Fruit fly (Drosophila melanogaster) whole organism, embryonic: ENCODE results near the gene Jarid2.

ENCODE experiments used
- Bdp1 ChIP-seq: fragments of 200-800 bp; sonication (Bioruptor generic); optimal IDR thresholded peaks from 3 replicates; lab custom pipeline; 2016; ENCODE audit warnings: missing biosample characterization, missing genetic modification characterization
- CG10209 ChIP-seq: fragments of 200-800 bp; sonication (Bioruptor generic); optimal IDR thresholded peaks from 3 replicates; lab custom pipeline; 2017; ENCODE audit warnings: missing biosample characterization, mild to moderate bottlenecking, missing genetic modification characterization, missing genetic modification reagents
- CG10462 ChIP-seq: fragments of 200-800 bp; sonication (Bioruptor generic); optimal IDR thresholded peaks from 2 replicates; lab custom pipeline; 2016; ENCODE audit warnings: missing biosample characterization, missing genetic modification characterization
- CG11093 ChIP-seq: fragments of 200-800 bp; sonication (Bioruptor generic); IDR thresholded peaks from 3 replicates; pipeline ENCODE4 v1.3.6; 2022; ENCODE audit warnings: missing biosample characterization, missing genetic modification characterization
- CG11247 ChIP-seq: fragments of 200-800 bp; sonication (Bioruptor generic); IDR thresholded peaks from 2 replicates; pipeline ENCODE4 v1.3.6; 2022; ENCODE audit warnings: missing biosample characterization, missing genetic modification characterization
- CG12104 ChIP-seq: fragments of 200-800 bp; sonication (Bioruptor generic); optimal IDR thresholded peaks from 3 replicates; lab custom pipeline; 2016; ENCODE audit warnings: missing biosample characterization, missing genetic modification characterization
- CG1233 ChIP-seq: fragments of 200-800 bp; sonication (Bioruptor generic); optimal IDR thresholded peaks from 4 replicates; lab custom pipeline; 2018; ENCODE audit warnings: missing biosample characterization, mild to moderate bottlenecking, missing genetic modification characterization
- CG14710 ChIP-seq: fragments of 200-800 bp; sonication (Bioruptor generic); optimal IDR thresholded peaks from 3 replicates; lab custom pipeline; 2019; ENCODE audit warnings: missing biosample characterization, mild to moderate bottlenecking, missing genetic modification characterization, moderate library complexity
- CG15601 ChIP-seq: fragments of 200-800 bp; sonication (Bioruptor generic); optimal IDR thresholded peaks from 3 replicates; lab custom pipeline; 2019; ENCODE audit warnings: missing biosample characterization, mild to moderate bottlenecking, missing genetic modification characterization, moderate library complexity
- CG17328 ChIP-seq: fragments of 200-800 bp; sonication (Bioruptor generic); IDR thresholded peaks from 2 replicates; pipeline ENCODE4 v1.3.6; 2022; ENCODE audit warnings: missing biosample characterization, missing genetic modification characterization
- CG17361 ChIP-seq: fragments of 200-800 bp; sonication (Bioruptor generic); IDR thresholded peaks from 3 replicates; pipeline ENCODE4 v1.3.6; 2022; ENCODE audit warnings: missing biosample characterization, missing genetic modification characterization
- CG17912 ChIP-seq: fragments of 200-800 bp; sonication (Bioruptor generic); optimal IDR thresholded peaks from 2 replicates; lab custom pipeline; 2018; ENCODE audit warnings: missing biosample characterization, mild to moderate bottlenecking, missing genetic modification characterization
- CG2712 ChIP-seq: fragments of 200-800 bp; optimal IDR thresholded peaks from 3 replicates; lab custom pipeline; 2019; ENCODE audit warnings: missing biosample characterization, mild to moderate bottlenecking, missing genetic modification characterization, moderate library complexity
- CG30431 ChIP-seq: fragments of 200-800 bp; sonication (Bioruptor generic); optimal IDR thresholded peaks from 2 replicates; lab custom pipeline; 2017; ENCODE audit warnings: missing biosample characterization, missing genetic modification characterization
- CG3065 ChIP-seq: fragments of 200-800 bp; sonication (Bioruptor generic); optimal IDR thresholded peaks from 2 replicates; lab custom pipeline; 2016; ENCODE audit warnings: missing biosample characterization, missing genetic modification characterization
- CG31365 ChIP-seq: fragments of 200-800 bp; sonication (Bioruptor generic); optimal IDR thresholded peaks from 2 replicates; lab custom pipeline; 2018; ENCODE audit warnings: missing biosample characterization, mild to moderate bottlenecking, missing genetic modification characterization
- CG3847 ChIP-seq: fragments of 200-800 bp; sonication (Bioruptor generic); IDR thresholded peaks from 2 replicates; pipeline ENCODE4 v1.3.6; 2022; ENCODE audit warnings: missing biosample characterization, missing genetic modification characterization
- CG7745 ChIP-seq: fragments of 200-800 bp; sonication (Bioruptor generic); optimal IDR thresholded peaks from 2 replicates; lab custom pipeline; 2018; ENCODE audit warnings: missing biosample characterization, mild to moderate bottlenecking, missing genetic modification characterization, moderate library complexity
- CG7786 ChIP-seq: fragments of 200-800 bp; sonication (Bioruptor generic); optimal IDR thresholded peaks from 2 replicates; lab custom pipeline; 2016; ENCODE audit warnings: missing biosample characterization, missing genetic modification characterization
- CG9727 ChIP-seq: fragments of 200-800 bp; sonication (Bioruptor generic); optimal IDR thresholded peaks from 3 replicates; lab custom pipeline; 2017; ENCODE audit warnings: missing biosample characterization, mild to moderate bottlenecking, missing genetic modification characterization
- CoRest ChIP-seq: fragments of 200-800 bp; sonication (Bioruptor generic); optimal IDR thresholded peaks from 3 replicates; lab custom pipeline; 2018; ENCODE audit warnings: missing biosample characterization, mild to moderate bottlenecking, missing genetic modification characterization, moderate library complexity
- Dfd ChIP-seq, 2 experiments: fragments of >200 bp; optimal IDR thresholded peaks; 2 replicates each; lab custom pipeline; 2017; ENCODE audit warnings: missing biosample characterization in 2 of 2, missing genetic modification characterization in 2 of 2
- Dip2 ChIP-seq: fragments of 200-800 bp; sonication (Bioruptor generic); IDR thresholded peaks from 2 replicates; pipeline ENCODE4 v1.3.6; 2022; ENCODE audit warnings: missing biosample characterization, missing genetic modification characterization
- E2f2 ChIP-seq: fragments of 200-800 bp; sonication (Bioruptor generic); IDR thresholded peaks from 2 replicates; pipeline ENCODE4 v1.3.6; 2022; ENCODE audit warnings: missing biosample characterization, missing genetic modification characterization
- Ets97D ChIP-seq: fragments of 200-800 bp; sonication (Bioruptor generic); optimal IDR thresholded peaks from 3 replicates; lab custom pipeline; 2016; ENCODE audit warnings: missing biosample characterization, missing genetic modification characterization
- Fer2 ChIP-seq: fragments of 200-800 bp; sonication (Bioruptor generic); optimal IDR thresholded peaks from 2 replicates; lab custom pipeline; 2018; ENCODE audit warnings: missing biosample characterization, mild to moderate bottlenecking, missing genetic modification characterization, moderate library complexity
- GATAe ChIP-seq: fragments of 200-800 bp; sonication (Bioruptor generic); conservative IDR thresholded peaks from 2 replicates; pipeline ENCODE4 v1.3.6; 2022; ENCODE audit warnings: missing biosample characterization, missing genetic modification characterization
- Hr39 ChIP-seq: fragments of >200 bp; optimal IDR thresholded peaks from 2 replicates; lab custom pipeline; 2017
- Lim3 ChIP-seq: fragments of 200-800 bp; sonication (Bioruptor generic); IDR thresholded peaks from 2 replicates; pipeline ENCODE4 v1.3.6; 2022; ENCODE audit warnings: missing biosample characterization, missing genetic modification characterization
- Nf-YC ChIP-seq: fragments of 200-800 bp; optimal IDR thresholded peaks from 3 replicates; lab custom pipeline; 2019; ENCODE audit warnings: missing biosample characterization, mild to moderate bottlenecking, missing genetic modification characterization, moderate library complexity
- Oaz ChIP-seq: fragments of 200-800 bp; sonication (Bioruptor generic); IDR thresholded peaks from 2 replicates; pipeline ENCODE4 v1.3.6; 2022; ENCODE audit warnings: missing biosample characterization, missing genetic modification characterization
- Ravus ChIP-seq: fragments of 200-800 bp; sonication (Bioruptor generic); IDR thresholded peaks from 2 replicates; pipeline ENCODE4 v1.3.6; 2022; ENCODE audit warnings: missing biosample characterization, missing genetic modification characterization
- Side ChIP-seq: fragments of 200-800 bp; sonication (Bioruptor generic); optimal IDR thresholded peaks from 2 replicates; lab custom pipeline; 2016; ENCODE audit warnings: missing biosample characterization, missing genetic modification characterization
- Sin3A ChIP-seq: fragments of >200 bp; optimal IDR thresholded peaks from 2 replicates; lab custom pipeline; 2018
- Xrp1 ChIP-seq: fragments of 200-800 bp; sonication (Bioruptor generic); IDR thresholded peaks from 2 replicates; pipeline ENCODE4 v1.3.6; 2022; ENCODE audit warnings: missing biosample characterization, missing genetic modification characterization
- abd-A ChIP-seq: fragments of 200-800 bp; sonication (Bioruptor generic); optimal IDR thresholded peaks from 3 replicates; lab custom pipeline; 2019; ENCODE audit warnings: missing biosample characterization, mild to moderate bottlenecking, missing genetic modification characterization, moderate library complexity
- ac ChIP-seq: fragments of 200-800 bp; sonication (Bioruptor generic); optimal IDR thresholded peaks from 3 replicates; lab custom pipeline; 2017; ENCODE audit warnings: missing biosample characterization, mild to moderate bottlenecking, missing genetic modification characterization
- ap ChIP-seq: fragments of 200-800 bp; sonication (Bioruptor generic); IDR thresholded peaks from 2 replicates; pipeline ENCODE4 v1.3.6; 2022; ENCODE audit warnings: missing biosample characterization, missing genetic modification characterization
- cwo ChIP-seq: fragments of 200-800 bp; sonication (Bioruptor generic); optimal IDR thresholded peaks from 3 replicates; lab custom pipeline; 2017; ENCODE audit warnings: missing biosample characterization, missing genetic modification characterization, mild to moderate bottlenecking, moderate library complexity, missing genetic modification reagents
- en ChIP-seq: fragments of 200-800 bp; sonication (Bioruptor generic); optimal IDR thresholded peaks from 2 replicates; lab custom pipeline; 2016; ENCODE audit warnings: missing biosample characterization, missing genetic modification characterization
- ewg ChIP-seq: fragments of 200-800 bp; sonication (Bioruptor generic); optimal IDR thresholded peaks from 3 replicates; lab custom pipeline; 2017; ENCODE audit warnings: mild to moderate bottlenecking, missing biosample characterization, missing genetic modification reagents, missing genetic modification characterization
- gro ChIP-seq: fragments of 200-800 bp; sonication (Bioruptor generic); optimal IDR thresholded peaks from 2 replicates; lab custom pipeline; 2016; ENCODE audit warnings: missing biosample characterization, missing genetic modification characterization
- hbn ChIP-seq: fragments of 200-800 bp; sonication (Bioruptor generic); IDR thresholded peaks from 2 replicates; pipeline ENCODE4 v1.3.6; 2022; ENCODE audit warnings: missing biosample characterization, missing genetic modification characterization; ENCODE audit not compliant: partially characterized antibody
- peb ChIP-seq: fragments of 200-800 bp; sonication (Bioruptor generic); IDR thresholded peaks from 2 replicates; pipeline ENCODE4 v1.3.6; 2022; ENCODE audit warnings: missing biosample characterization, missing genetic modification characterization
- pfk ChIP-seq: fragments of 200-800 bp; sonication (Bioruptor generic); optimal IDR thresholded peaks from 2 replicates; lab custom pipeline; 2018; ENCODE audit warnings: missing biosample characterization, mild to moderate bottlenecking, missing genetic modification characterization, moderate library complexity
- prd ChIP-seq, 3 experiments: fragments of >200 bp in 2 of 3; fragments of 200-800 bp in 1 of 3; sonication (Bioruptor generic) in 1 of 3; optimal IDR thresholded peaks in 2 of 3; IDR thresholded peaks in 1 of 3; 2 replicates in 2 of 3; 3 replicates in 1 of 3; pipeline versions ENCODE4 v1.3.6 to Lab custom; 2017 to 2022; ENCODE audit warnings: missing biosample characterization in 1 of 3, missing genetic modification characterization in 1 of 3
- repo ChIP-seq: fragments of 200-800 bp; sonication (Bioruptor generic); optimal IDR thresholded peaks from 2 replicates; lab custom pipeline; 2016; ENCODE audit warnings: missing biosample characterization, missing genetic modification characterization
- row ChIP-seq: fragments of 200-800 bp; sonication (Bioruptor generic); IDR thresholded peaks from 3 replicates; pipeline ENCODE4 v1.3.6; 2022; ENCODE audit warnings: missing biosample characterization, missing genetic modification characterization
- sr ChIP-seq: fragments of 200-800 bp; sonication (Bioruptor generic); IDR thresholded peaks from 3 replicates; pipeline ENCODE4 v1.3.6; 2022; ENCODE audit warnings: missing biosample characterization, missing genetic modification characterization
- toy ChIP-seq: fragments of 200-800 bp; sonication (Bioruptor generic); IDR thresholded peaks from 2 replicates; pipeline ENCODE4 v1.3.6; 2022; ENCODE audit warnings: missing biosample characterization, missing genetic modification characterization
- unc-4 ChIP-seq: fragments of 200-800 bp; sonication (Bioruptor generic); IDR thresholded peaks from 2 replicates; pipeline ENCODE4 v1.3.6; 2022; ENCODE audit warnings: missing biosample characterization, missing genetic modification characterization; ENCODE audit not compliant: partially characterized antibody
- zen ChIP-seq: fragments of 200-800 bp; sonication (Bioruptor generic); optimal IDR thresholded peaks from 3 replicates; lab custom pipeline; 2018; ENCODE audit warnings: missing biosample characterization, mild to moderate bottlenecking, missing genetic modification characterization, moderate library complexity

Jarid2 gene

DNA sequence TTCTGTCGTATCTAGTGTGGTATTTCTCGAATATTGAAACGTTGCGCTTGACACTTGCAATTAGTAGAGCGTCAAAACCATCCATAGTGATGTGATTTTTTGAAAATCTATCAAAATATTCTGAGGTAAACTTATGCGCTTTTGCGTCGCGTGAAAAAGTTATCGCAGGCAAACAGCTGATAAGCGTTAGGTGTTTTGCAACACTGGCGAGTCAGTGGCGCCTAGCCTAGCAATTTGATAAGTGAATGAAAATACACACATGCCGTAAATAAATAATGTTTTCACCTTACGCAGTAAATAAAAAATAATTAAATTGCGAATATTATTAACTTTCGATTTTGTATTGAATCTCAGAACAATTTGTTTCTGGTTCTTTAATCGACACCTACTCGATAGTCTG lies 41.5 kb upstream of the Jarid2 start, which contains the start of gene CG42526 (continued):
- TF ChIP-seq CG11093 (GFP tag; lab: Robert Waterston, UW) (no peak), Xrp1 (GFP tag; lab: Robert Waterston, UW) (no peak), CG3065 (no peak), Bdp1 (GFP tag; lab: Kevin White, UChicago) (peak; percentile 24), CG1233 (GFP tag; lab: Kevin White, UChicago) (no peak), CoRest (tag; lab: Kevin White, UChicago) (peak; percentile 35), CG10209 (GFP tag; lab: Kevin White, UChicago) (peak; percentile 39), Hr39 (lab: Kevin White, UChicago) (no peak), Dip2 (GFP tag; lab: Robert Waterston, UW) (no peak), CG12104 (GFP tag; lab: Kevin White, UChicago) (no peak), abd-A (tag; lab: Kevin White, UChicago) (no peak), repo (GFP tag; lab: Kevin White, UChicago) (no peak), CG17328 (peak; percentile 46; the same call in 1 of the 2 replicates), ewg (peak; percentile 19), gro (GFP tag; lab: Kevin White, UChicago) (no peak), CG31365 (tag; lab: Kevin White, UChicago) (no peak), E2f2 (GFP tag; lab: Robert Waterston, UW) (peak; percentile 84), Nf-YC (no peak), CG3847 (GFP tag; lab: Robert Waterston, UW) (peak; percentile 14; the same call in 1 of the 2 replicates), cwo (GFP tag; lab: Kevin White, UChicago) (no peak), CG15601 (tag; lab: Kevin White, UChicago) (no peak), row (peak; percentile 75), CG7745 (no peak), CG10462 (no peak), Side (GFP tag; lab: Kevin White, UChicago) (no peak), Oaz (no peak), CG7786 (GFP tag; lab: Kevin White, UChicago) (peak; percentile 30), CG9727 (GFP tag; lab: Kevin White, UChicago) (peak; percentile 17), Lim3 (GFP tag; lab: Robert Waterston, UW) (no peak), pfk (GFP tag; lab: Kevin White, UChicago) (no peak), sr (no peak), CG2712 (peak; percentile 23), Dfd (GFP tag; optimal IDR thresholded peaks at IDR 0.05; lab: Kevin White, UChicago) (no peak), toy (GFP tag; lab: Robert Waterston, UW) (no peak), peb (GFP tag; lab: Robert Waterston, UW) (no peak), prd (optimal IDR thresholded peaks at IDR 0.05; lab: Kevin White, UChicago) (no peak), prd (GFP tag; IDR thresholded peaks at IDR 0.05; lab: Robert Waterston, UW) (no peak), CG14710 (tag; lab: Kevin White, UChicago) (peak; percentile 39), hbn (peak; percentile 45; the same call in 1 of the 2 replicates), CG17361 (GFP tag; lab: Robert Waterston, UW) (no peak), Sin3A (lab: Kevin White, UChicago) (peak; percentile 25), en (GFP tag; lab: Kevin White, UChicago) (no peak), Fer2 (tag; lab: Kevin White, UChicago) (no peak), GATAe (GFP tag; lab: Robert Waterston, UW) (no peak; the same call in 1 of the 2 replicates), CG17912 (no peak), Ets97D (peak; percentile 34), CG30431 (GFP tag; lab: Kevin White, UChicago) (no peak), unc-4 (GFP tag; lab: Robert Waterston, UW) (peak; percentile 74), Ravus (GFP tag; lab: Robert Waterston, UW) (no peak), ap (GFP tag; lab: Robert Waterston, UW) (0 out of 2 replicates have a peak, but pooled peaks have one; percentile 5), CG11247 (GFP tag; lab: Robert Waterston, UW) (peak; percentile 44; the same call in 1 of the 2 replicates), zen (tag; lab: Kevin White, UChicago) (no peak), ac (GFP tag; lab: Kevin White, UChicago) (no peak)
